Worm (Caenorhabditis elegans) whole organism, L1 larva: Measurements from ENCODE around the gene glb-23.

ENCODE experiments used
- aha-1 ChIP-seq: fragments of 150-350 bp; optimal IDR thresholded peaks from 2 replicates; lab custom pipeline; 2014; ENCODE audit warnings: missing biosample characterization, missing genetic modification characterization
- hpl-2 ChIP-seq: fragments of 150-350 bp; optimal IDR thresholded peaks from 2 replicates; lab custom pipeline; 2014; ENCODE audit warnings: missing biosample characterization, missing genetic modification reagents, missing genetic modification characterization
- lin-13 ChIP-seq: fragments of 150-350 bp; optimal IDR thresholded peaks from 2 replicates; lab custom pipeline; 2014; ENCODE audit warnings: missing biosample characterization, missing genetic modification reagents, missing genetic modification characterization
- nhr-85 ChIP-seq: sonication (generic microtip); peaks from one replicate; lab custom pipeline; 2016; ENCODE audit warnings: missing genetic modification characterization, inconsistent platforms, missing compliant biosample characterization
- snpc-4 ChIP-seq: fragments of 150-350 bp; optimal IDR thresholded peaks from 2 replicates; lab custom pipeline; 2014; ENCODE audit warnings: missing biosample characterization, missing genetic modification characterization
- sptf-1 ChIP-seq: fragments of 150-350 bp; optimal IDR thresholded peaks from 2 replicates; lab custom pipeline; 2014; ENCODE audit warnings: missing biosample characterization, missing genetic modification characterization

ce11 chrIV:7219398-7220087 is at the start of gene glb-23, which contains the start of gene R13A1.1:
- TF ChIP-seq nhr-85 (tag; lab: Kevin White, UChicago) (no peak), lin-13 (GFP tag; lab: Kevin White, UChicago) (no peak), hpl-2 (GFP tag; lab: Kevin White, UChicago) (no peak), aha-1 (no peak), sptf-1 (tag; lab: Kevin White, UChicago) (no peak), snpc-4 (no peak)
